Worm (Caenorhabditis elegans) whole organism, midembryonic: Measurements from ENCODE around the gene Y69H2.10.

Experiments used
- T22C8.4 ChIP-seq: fragments of 200-800 bp; sonication (Bioruptor generic); IDR thresholded peaks from 2 replicates; pipeline ENCODE4 v1.3.6; 2022; ENCODE audit warnings: missing genetic modification characterization, missing compliant biosample characterization
- flt-1 ChIP-seq: fragments of 200-800 bp; sonication (Bioruptor generic); IDR thresholded peaks from 2 replicates; pipeline ENCODE4 v1.3.6; 2022; ENCODE audit warnings: missing genetic modification characterization, missing compliant biosample characterization
- klf-2 ChIP-seq: fragments of 200-800 bp; sonication (Bioruptor generic); conservative IDR thresholded peaks from 2 replicates; pipeline ENCODE4 v1.3.6; 2022; ENCODE audit warnings: missing genetic modification reagents, missing genetic modification characterization, missing compliant biosample characterization
- ztf-23 ChIP-seq: fragments of 200-800 bp; sonication (Bioruptor generic); IDR thresholded peaks from 2 replicates; pipeline ENCODE4 v1.3.6; 2022; ENCODE audit warnings: missing genetic modification reagents, missing genetic modification characterization, missing compliant biosample characterization

DNA sequence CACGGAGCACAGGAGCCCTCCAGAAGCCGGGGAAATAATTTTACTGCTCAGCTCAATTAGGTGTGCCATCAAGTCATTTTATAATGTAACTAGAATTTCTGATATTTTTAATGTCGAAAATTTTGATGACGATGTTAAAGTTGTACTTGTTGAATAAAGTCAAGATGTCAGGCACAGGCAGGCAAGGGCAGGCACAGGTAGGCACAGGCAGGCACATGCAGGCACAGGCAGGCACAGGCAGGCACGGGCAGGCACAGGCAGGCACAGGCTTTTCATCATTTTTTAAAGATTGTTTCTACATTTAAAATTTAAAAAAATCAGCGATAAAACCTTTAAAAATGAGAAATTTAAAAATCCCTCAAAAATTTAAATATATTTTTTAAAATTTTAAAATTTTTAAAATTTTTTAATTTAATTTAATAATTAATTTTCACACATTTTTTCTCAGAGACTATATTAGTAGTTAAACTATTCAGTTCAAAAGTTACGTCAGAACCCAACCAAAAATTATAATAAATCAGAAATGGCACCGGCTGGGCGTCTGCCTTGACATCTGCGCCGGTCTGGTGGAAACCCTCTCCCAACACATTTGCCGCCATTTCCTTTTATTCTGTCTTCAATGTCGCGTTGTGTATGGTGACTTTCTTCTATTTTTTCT, 39.2 kb downstream of the Y69H2.10 start, which contains the start of gene Y17D7C.6:
- TF ChIP-seq ztf-23 (GFP tag; lab: Robert Waterston, UW) (no peak), flt-1 (no peak), klf-2 (GFP tag; lab: Robert Waterston, UW) (no peak), T22C8.4 (GFP tag; lab: Robert Waterston, UW) (no peak; the same call in 1 of the 2 replicates)
